Worm (Caenorhabditis elegans): ENCODE measurements around the gene C25F9.16.

- TF ChIP-seq unc-62 (GFP tag; optimal IDR thresholded peaks at IDR 0.05) (no peak), unc-120 (tag; optimal IDR thresholded peaks at IDR 0.05; ENCODE audit: poor library complexity, severe bottlenecking) (no peak), drap-1 (GFP tag; optimal IDR thresholded peaks at IDR 0.05) (no peak), nhr-76 (tag; optimal IDR thresholded peaks at IDR 0.05) (no peak)
Measured at ce11 chrV:19448805-19449204, 14.6 kb downstream of the C25F9.16 start, which contains the start of gene M04C3.2.
